Worm (Caenorhabditis elegans): Measurements from ENCODE around the gene C14A11.5.

DNA sequence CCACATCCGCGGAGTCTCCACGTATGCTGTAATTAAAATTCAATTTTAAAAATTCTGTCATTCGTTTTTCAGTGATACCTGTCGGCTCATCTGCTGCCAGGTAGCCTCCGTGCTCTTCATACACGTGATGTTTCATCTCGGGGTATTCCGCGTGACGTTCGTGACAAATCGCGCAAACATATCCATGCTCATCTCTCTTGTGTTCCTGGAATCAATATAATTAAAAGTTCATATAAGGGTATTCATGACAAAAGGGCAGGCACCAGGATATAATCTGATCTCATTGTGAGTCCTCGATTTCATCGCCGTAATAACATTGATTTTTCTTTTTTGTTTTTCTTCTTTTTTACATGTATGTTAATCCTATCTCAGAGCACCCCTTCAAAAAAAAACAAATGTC is 46.6 kb upstream of the C14A11.5 start:
- no peak for TF ChIP-seq ztf-23 (GFP tag; IDR thresholded peaks at IDR 0.05)
- TF ChIP-seq med-1 (GFP tag; optimal IDR thresholded peaks at IDR 0.05; ENCODE audit: insufficient read depth): no peak
- TF ChIP-seq klf-2 (GFP tag; conservative IDR thresholded peaks at IDR 0.05): no peak
- no peak for TF ChIP-seq cog-1 (tag; optimal IDR thresholded peaks at IDR 0.05)
- TF ChIP-seq flt-1 (GFP tag; IDR thresholded peaks at IDR 0.05): no peak
- TF ChIP-seq tab-1 (GFP tag; IDR thresholded peaks at IDR 0.05): no peak
- no peak for TF ChIP-seq T22C8.4 (GFP tag; IDR thresholded peaks at IDR 0.05)
- no peak for TF ChIP-seq ref-1 (GFP tag; conservative IDR thresholded peaks at IDR 0.05)
- TF ChIP-seq ztf-29 (GFP tag; IDR thresholded peaks at IDR 0.05): no peak

Measured in whole organism, midembryonic.